Worm (Caenorhabditis elegans): Measurements from ENCODE around the gene Y55F3BL.4.

ce11 chrIV:762486-763376 lies 42.2 kb upstream of the Y55F3BL.4 start:
- TF ChIP-seq F16B12.6 (tag; optimal IDR thresholded peaks at IDR 0.05) (no peak), tbx-2 (tag; optimal IDR thresholded peaks at IDR 0.05) (no peak), skn-1 (tag; optimal IDR thresholded peaks at IDR 0.05) (no peak)
